Fruit fly (Drosophila melanogaster) whole organism, embryonic: ENCODE measurements around the gene Flad1.

ENCODE experiments used
- Atf6 ChIP-seq: fragments of 200-800 bp; sonication (Bioruptor generic); IDR thresholded peaks from 2 replicates; pipeline ENCODE4 v1.3.6; 2022; ENCODE audit warnings: missing biosample characterization, missing genetic modification characterization
- Bdp1 ChIP-seq: fragments of 200-800 bp; sonication (Bioruptor generic); optimal IDR thresholded peaks from 3 replicates; lab custom pipeline; 2016; ENCODE audit warnings: missing biosample characterization, missing genetic modification characterization
- C15 ChIP-seq: fragments of 200-800 bp; sonication (Bioruptor generic); IDR thresholded peaks from 3 replicates; pipeline ENCODE4 v1.3.6; 2022; ENCODE audit warnings: missing biosample characterization, missing genetic modification characterization
- CG10274 ChIP-seq: fragments of 200-800 bp; sonication (Bioruptor generic); optimal IDR thresholded peaks from 3 replicates; lab custom pipeline; 2017; ENCODE audit warnings: missing biosample characterization, mild to moderate bottlenecking, missing genetic modification characterization
- CG10431 ChIP-seq: fragments of 200-800 bp; sonication (Bioruptor generic); optimal IDR thresholded peaks from 3 replicates; lab custom pipeline; 2018; ENCODE audit warnings: missing biosample characterization, mild to moderate bottlenecking, missing genetic modification characterization
- CG13624 ChIP-seq: fragments of 200-800 bp; sonication (Bioruptor generic); optimal IDR thresholded peaks from 2 replicates; lab custom pipeline; 2016; ENCODE audit warnings: missing biosample characterization, missing genetic modification characterization
- CG13894 ChIP-seq: fragments of 200-800 bp; sonication (Bioruptor generic); optimal IDR thresholded peaks from 3 replicates; lab custom pipeline; 2018; ENCODE audit warnings: missing biosample characterization, mild to moderate bottlenecking, missing genetic modification characterization, moderate library complexity
- CG1792 ChIP-seq: fragments of 200-800 bp; sonication (Bioruptor generic); optimal IDR thresholded peaks from 2 replicates; lab custom pipeline; 2016; ENCODE audit warnings: missing biosample characterization, missing genetic modification characterization
- CG3407 ChIP-seq: fragments of 200-800 bp; sonication (Bioruptor generic); optimal IDR thresholded peaks from 2 replicates; lab custom pipeline; 2018; ENCODE audit warnings: missing biosample characterization, mild to moderate bottlenecking, missing genetic modification characterization
- CG43689 ChIP-seq: fragments of 200-800 bp; sonication (Bioruptor generic); IDR thresholded peaks from 2 replicates; pipeline ENCODE4 v1.3.6; 2022; ENCODE audit warnings: missing biosample characterization, missing genetic modification characterization
- CG5953 ChIP-seq: fragments of 200-800 bp; sonication (Bioruptor generic); IDR thresholded peaks from 2 replicates; pipeline ENCODE4 v1.3.6; 2022; ENCODE audit warnings: missing biosample characterization, missing genetic modification characterization
- CG7357 ChIP-seq: fragments of 200-800 bp; sonication (Bioruptor generic); IDR thresholded peaks from 3 replicates; pipeline ENCODE4 v1.3.6; 2022; ENCODE audit warnings: missing biosample characterization, missing genetic modification characterization
- CG7556 ChIP-seq: fragments of 200-800 bp; sonication (Bioruptor generic); optimal IDR thresholded peaks from 2 replicates; lab custom pipeline; 2017; ENCODE audit warnings: missing biosample characterization, mild to moderate bottlenecking, missing genetic modification characterization
- CG7928 ChIP-seq: fragments of 200-800 bp; sonication (Bioruptor generic); optimal IDR thresholded peaks from 2 replicates; lab custom pipeline; 2017; ENCODE audit warnings: missing biosample characterization, mild to moderate bottlenecking, missing genetic modification characterization
- CG7963 ChIP-seq: fragments of 200-800 bp; sonication (Bioruptor generic); IDR thresholded peaks from 3 replicates; pipeline ENCODE4 v1.3.6; 2022; ENCODE audit warnings: missing biosample characterization, missing genetic modification characterization; ENCODE audit not compliant: partially characterized antibody
- CG8290 ChIP-seq, 3 experiments: fragments of 200-800 bp; sonication (Bioruptor generic); optimal IDR thresholded peaks; 2 replicates each; lab custom pipeline; 2016 to 2019; ENCODE audit warnings: missing biosample characterization in 3 of 3, missing genetic modification characterization in 3 of 3, mild to moderate bottlenecking in 2 of 3, moderate library complexity in 1 of 3
- CG8765 ChIP-seq: fragments of 200-800 bp; sonication (Bioruptor generic); IDR thresholded peaks from 2 replicates; pipeline ENCODE4 v1.3.6; 2022; ENCODE audit warnings: missing biosample characterization, missing genetic modification characterization
- CG9876 ChIP-seq: fragments of 200-800 bp; sonication (Bioruptor generic); optimal IDR thresholded peaks from 2 replicates; lab custom pipeline; 2016; ENCODE audit warnings: missing biosample characterization, missing genetic modification characterization
- CTCF ChIP-seq: fragments of 200-800 bp; sonication (Bioruptor generic); optimal IDR thresholded peaks from 2 replicates; lab custom pipeline; 2017; ENCODE audit warnings: missing biosample characterization, mild to moderate bottlenecking, missing genetic modification characterization, moderate library complexity
- CkIIα-i1 ChIP-seq: fragments of 200-800 bp; sonication (Bioruptor generic); IDR thresholded peaks from 2 replicates; pipeline ENCODE4 v1.3.6; 2022; ENCODE audit warnings: missing biosample characterization, missing genetic modification characterization
- Dek ChIP-seq: fragments of 200-800 bp; sonication (Bioruptor generic); optimal IDR thresholded peaks from 3 replicates; lab custom pipeline; 2019; ENCODE audit warnings: missing biosample characterization, mild to moderate bottlenecking, missing genetic modification characterization, moderate library complexity
- Dfd ChIP-seq, 2 experiments: fragments of >200 bp; optimal IDR thresholded peaks; 2 replicates each; lab custom pipeline; 2017; ENCODE audit warnings: missing biosample characterization in 2 of 2, missing genetic modification characterization in 2 of 2
- Dp ChIP-seq: fragments of 200-800 bp; sonication (Bioruptor generic); optimal IDR thresholded peaks from 2 replicates; lab custom pipeline; 2018; ENCODE audit warnings: missing biosample characterization, mild to moderate bottlenecking, missing genetic modification characterization, moderate library complexity
- HLH54F ChIP-seq: fragments of 200-800 bp; sonication (Bioruptor generic); optimal IDR thresholded peaks from 3 replicates; lab custom pipeline; 2016; ENCODE audit warnings: missing biosample characterization, missing genetic modification characterization
- HmgZ ChIP-seq: fragments of 200-800 bp; sonication (Bioruptor generic); optimal IDR thresholded peaks from 2 replicates; lab custom pipeline; 2018; ENCODE audit warnings: missing biosample characterization, mild to moderate bottlenecking, missing genetic modification characterization
- Hr78 ChIP-seq, 2 experiments: fragments of 200-800 bp in 1 of 2; fragments of >200 bp in 1 of 2; sonication (Bioruptor generic) in 1 of 2; optimal IDR thresholded peaks; 2 replicates each; lab custom pipeline; 2017 to 2019; ENCODE audit warnings: missing biosample characterization in 2 of 2, missing genetic modification characterization in 2 of 2, mild to moderate bottlenecking in 1 of 2, moderate library complexity in 1 of 2
- Jarid2 ChIP-seq: fragments of 200-800 bp; sonication (Bioruptor generic); optimal IDR thresholded peaks from 3 replicates; lab custom pipeline; 2017; ENCODE audit warnings: mild to moderate bottlenecking, missing biosample characterization, missing genetic modification reagents, missing genetic modification characterization
- Meics ChIP-seq: fragments of 200-800 bp; sonication (Bioruptor generic); optimal IDR thresholded peaks from 2 replicates; lab custom pipeline; 2017; ENCODE audit warnings: missing biosample characterization, mild to moderate bottlenecking, missing genetic modification characterization
- NC2α ChIP-seq: fragments of 200-800 bp; sonication (Bioruptor generic); optimal IDR thresholded peaks from 2 replicates; lab custom pipeline; 2016; ENCODE audit warnings: missing biosample characterization, missing genetic modification characterization
- NC2β ChIP-seq: fragments of 200-800 bp; sonication (Bioruptor generic); optimal IDR thresholded peaks from 2 replicates; lab custom pipeline; 2016; ENCODE audit warnings: missing biosample characterization, missing genetic modification characterization
- TFAM ChIP-seq: fragments of 200-800 bp; sonication (Bioruptor generic); optimal IDR thresholded peaks from 2 replicates; lab custom pipeline; 2017; ENCODE audit warnings: missing biosample characterization, missing genetic modification characterization, inconsistent platforms
- YL-1 ChIP-seq: fragments of 200-800 bp; sonication (Bioruptor generic); optimal IDR thresholded peaks from 3 replicates; lab custom pipeline; 2017; ENCODE audit warnings: missing biosample characterization, mild to moderate bottlenecking, missing genetic modification characterization
- crol ChIP-seq: fragments of 200-800 bp; sonication (Bioruptor generic); IDR thresholded peaks from 2 replicates; pipeline ENCODE4 v1.3.6; 2022; ENCODE audit warnings: missing biosample characterization, missing genetic modification characterization
- dan ChIP-seq: fragments of 200-800 bp; sonication (Bioruptor generic); IDR thresholded peaks from 2 replicates; pipeline ENCODE4 v1.3.6; 2022; ENCODE audit warnings: missing biosample characterization, missing genetic modification characterization
- dm ChIP-seq: fragments of 200-800 bp; sonication (Bioruptor generic); optimal IDR thresholded peaks from 3 replicates; lab custom pipeline; 2016; ENCODE audit warnings: missing biosample characterization, missing genetic modification characterization
- dysf ChIP-seq: fragments of 200-800 bp; sonication (Bioruptor generic); IDR thresholded peaks from 3 replicates; pipeline ENCODE4 v1.3.6; 2022; ENCODE audit warnings: missing biosample characterization, missing genetic modification characterization
- grau ChIP-seq: fragments of 200-800 bp; optimal IDR thresholded peaks from 3 replicates; lab custom pipeline; 2019; ENCODE audit warnings: missing biosample characterization, mild to moderate bottlenecking, missing genetic modification characterization, moderate library complexity
- gsb ChIP-seq: fragments of 200-800 bp; sonication (Bioruptor generic); IDR thresholded peaks from 2 replicates; pipeline ENCODE4 v1.3.6; 2022; ENCODE audit warnings: missing biosample characterization, missing genetic modification characterization
- kni ChIP-seq: fragments of 200-800 bp; sonication (Bioruptor generic); optimal IDR thresholded peaks from 3 replicates; lab custom pipeline; 2017; ENCODE audit warnings: mild to moderate bottlenecking, missing biosample characterization, missing genetic modification reagents, missing genetic modification characterization
- lmd ChIP-seq: fragments of 200-800 bp; sonication (Bioruptor generic); IDR thresholded peaks from 2 replicates; pipeline ENCODE4 v1.3.6; 2022; ENCODE audit warnings: missing biosample characterization, missing genetic modification characterization
- nmo ChIP-seq: fragments of 200-800 bp; sonication (Bioruptor generic); optimal IDR thresholded peaks from 2 replicates; lab custom pipeline; 2018; ENCODE audit warnings: missing biosample characterization, mild to moderate bottlenecking, missing genetic modification characterization, moderate library complexity
- odd ChIP-seq: fragments of 200-800 bp; sonication (Bioruptor generic); optimal IDR thresholded peaks from 2 replicates; lab custom pipeline; 2017; ENCODE audit warnings: missing biosample characterization, mild to moderate bottlenecking, missing genetic modification characterization
- peb ChIP-seq: fragments of 200-800 bp; sonication (Bioruptor generic); IDR thresholded peaks from 2 replicates; pipeline ENCODE4 v1.3.6; 2022; ENCODE audit warnings: missing biosample characterization, missing genetic modification characterization
- pfk ChIP-seq: fragments of 200-800 bp; sonication (Bioruptor generic); optimal IDR thresholded peaks from 2 replicates; lab custom pipeline; 2018; ENCODE audit warnings: missing biosample characterization, mild to moderate bottlenecking, missing genetic modification characterization, moderate library complexity
- rib ChIP-seq: fragments of 200-800 bp; sonication (Bioruptor generic); IDR thresholded peaks from 2 replicates; pipeline ENCODE4 v1.3.6; 2022; ENCODE audit warnings: missing biosample characterization, missing genetic modification characterization
- sens ChIP-seq: fragments of 200-800 bp; sonication (Bioruptor generic); peaks from one replicate; lab custom pipeline; 2016; ENCODE audit warnings: missing biosample characterization, missing genetic modification characterization
- sisA ChIP-seq: fragments of 200-800 bp; sonication (Bioruptor generic); IDR thresholded peaks from 2 replicates; pipeline ENCODE4 v1.3.6; 2022; ENCODE audit warnings: missing biosample characterization, missing genetic modification characterization
- sqz ChIP-seq: fragments of 200-800 bp; sonication (Bioruptor generic); optimal IDR thresholded peaks from 3 replicates; lab custom pipeline; 2018; ENCODE audit warnings: missing biosample characterization, mild to moderate bottlenecking, missing genetic modification characterization
- ssp ChIP-seq: fragments of 200-800 bp; sonication (Bioruptor generic); IDR thresholded peaks from 2 replicates; pipeline ENCODE4 v1.3.6; 2022; ENCODE audit warnings: missing biosample characterization, missing genetic modification characterization
- sug ChIP-seq: fragments of 200-800 bp; optimal IDR thresholded peaks from 2 replicates; lab custom pipeline; 2019; ENCODE audit warnings: missing biosample characterization, mild to moderate bottlenecking, missing genetic modification characterization, moderate library complexity
- vvl ChIP-seq: fragments of 200-800 bp; sonication (Bioruptor generic); IDR thresholded peaks from 2 replicates; pipeline ENCODE4 v1.3.6; 2022; ENCODE audit warnings: missing biosample characterization, missing genetic modification characterization
- zf30C ChIP-seq: fragments of 200-800 bp; sonication (Bioruptor generic); optimal IDR thresholded peaks from 3 replicates; lab custom pipeline; 2018; ENCODE audit warnings: missing biosample characterization, mild to moderate bottlenecking, missing genetic modification characterization

Flad1 gene

dm6 chrX:12886543-12886942, 16.8 kb downstream of the Flad1 start (continued):
- TF ChIP-seq CG7963 (no peak), sens (GFP tag; lab: Kevin White, UChicago) (no peak), CG7357 (GFP tag; lab: Robert Waterston, UW) (no peak), CG3407 (GFP tag; lab: Kevin White, UChicago) (no peak), CG7928 (GFP tag; lab: Kevin White, UChicago) (no peak), odd (no peak), crol (no peak), NC2α (GFP tag; lab: Kevin White, UChicago) (no peak), CG8765 (no peak), CG9876 (no peak), lmd (GFP tag; lab: Robert Waterston, UW) (no peak), CG1792 (GFP tag; lab: Kevin White, UChicago) (no peak), dan (GFP tag; lab: Robert Waterston, UW) (no peak), CG8290 (GFP tag; optimal IDR thresholded peaks at IDR 0.05; lab: Kevin White, UChicago) (no peak), CG8290 (tag; optimal IDR thresholded peaks at IDR 0.05; lab: Kevin White, UChicago) (no peak), TFAM (no peak), C15 (GFP tag; lab: Robert Waterston, UW) (no peak), gsb (no peak), pfk (GFP tag; lab: Kevin White, UChicago) (no peak), nmo (GFP tag; lab: Kevin White, UChicago) (no peak), Bdp1 (no peak), sug (tag; lab: Kevin White, UChicago) (peak; percentile 15), grau (tag; lab: Kevin White, UChicago) (no peak), Jarid2 (no peak), zf30C (GFP tag; lab: Kevin White, UChicago) (no peak), vvl (GFP tag; lab: Robert Waterston, UW) (no peak), CG5953 (GFP tag; lab: Robert Waterston, UW) (no peak), CG10274 (GFP tag; lab: Kevin White, UChicago) (no peak), sqz (no peak), Hr78 (GFP tag; optimal IDR thresholded peaks at IDR 0.05; lab: Kevin White, UChicago) (no peak), Atf6 (GFP tag; lab: Robert Waterston, UW) (0 out of 2 replicates have a peak, but pooled peaks have one; percentile 10), CG7556 (GFP tag; lab: Kevin White, UChicago) (no peak), kni (no peak), YL-1 (GFP tag; lab: Kevin White, UChicago) (no peak), rib (GFP tag; lab: Robert Waterston, UW) (0 out of 2 replicates have a peak, but pooled peaks have one; percentile 41), CG13624 (GFP tag; lab: Kevin White, UChicago) (no peak), CTCF (GFP tag; lab: Kevin White, UChicago) (no peak), Meics (peak; percentile 34), CG13894 (tag; lab: Kevin White, UChicago) (no peak), dm (GFP tag; lab: Kevin White, UChicago) (no peak), CkIIα-i1 (GFP tag; lab: Robert Waterston, UW) (no peak), CG10431 (GFP tag; lab: Kevin White, UChicago) (no peak), dysf (GFP tag; lab: Robert Waterston, UW) (no peak), ssp (no peak), Dek (tag; lab: Kevin White, UChicago) (no peak), CG43689 (GFP tag; lab: Robert Waterston, UW) (no peak), peb (GFP tag; lab: Robert Waterston, UW) (no peak), HmgZ (no peak), HLH54F (GFP tag; lab: Kevin White, UChicago) (no peak), NC2β (GFP tag; lab: Kevin White, UChicago) (no peak), Dfd (GFP tag; optimal IDR thresholded peaks at IDR 0.05; lab: Kevin White, UChicago) (no peak), sisA (GFP tag; lab: Robert Waterston, UW) (no peak), Dp (GFP tag; lab: Kevin White, UChicago) (no peak)
